Worm (Caenorhabditis elegans) whole organism, L1 larva: ENCODE measurements around the gene T02B11.4.

ENCODE experiments used
- C04F5.9 ChIP-seq: sonication (generic microtip); optimal IDR thresholded peaks from 2 replicates; lab custom pipeline; 2016; ENCODE audit warnings: missing genetic modification characterization, missing compliant biosample characterization
- C16A3.4 ChIP-seq: fragments of 150-350 bp; optimal IDR thresholded peaks from 2 replicates; lab custom pipeline; 2014; ENCODE audit warnings: missing biosample characterization, missing genetic modification characterization
- C34B4.2 ChIP-seq: sonication (generic microtip); optimal IDR thresholded peaks from 2 replicates; lab custom pipeline; 2017; ENCODE audit warnings: mild to moderate bottlenecking, missing genetic modification characterization, missing compliant biosample characterization
- Y116A8C.19 ChIP-seq: sonication (generic microtip); optimal IDR thresholded peaks from 2 replicates; lab custom pipeline; 2016; ENCODE audit warnings: missing compliant biosample characterization, missing genetic modification characterization, borderline replicate concordance
- aha-1 ChIP-seq: fragments of 150-350 bp; optimal IDR thresholded peaks from 2 replicates; lab custom pipeline; 2014; ENCODE audit warnings: missing biosample characterization, missing genetic modification characterization
- aly-2 ChIP-seq: fragments of 150-350 bp; optimal IDR thresholded peaks from 2 replicates; lab custom pipeline; 2014; ENCODE audit warnings: missing biosample characterization, missing genetic modification characterization
- ama-1 ChIP-seq: fragments of 150-350 bp; optimal IDR thresholded peaks from 2 replicates; lab custom pipeline; 2014
- blmp-1 ChIP-seq: fragments of 150-350 bp; optimal IDR thresholded peaks from 2 replicates; lab custom pipeline; 2014; ENCODE audit warnings: missing biosample characterization, missing genetic modification characterization
- dsc-1 ChIP-seq: sonication (generic microtip); optimal IDR thresholded peaks from 2 replicates; lab custom pipeline; 2016; ENCODE audit warnings: mild to moderate bottlenecking, missing genetic modification characterization, missing compliant biosample characterization
- efl-1 ChIP-seq, 4 experiments: fragments of 150-350 bp; optimal IDR thresholded peaks in 3 of 4; peaks in 1 of 4; 1 replicate in 1 of 4; 2 replicates in 3 of 4; lab custom pipeline; 2014; ENCODE audit warnings: missing biosample characterization in 2 of 4, missing genetic modification characterization in 2 of 4, missing genetic modification reagents in 2 of 4
- efl-3 ChIP-seq: fragments of 200-800 bp; sonication (Bioruptor generic); optimal IDR thresholded peaks from 2 replicates; lab custom pipeline; 2018; ENCODE audit warnings: mild to moderate bottlenecking, missing genetic modification characterization, missing compliant biosample characterization
- elt-2 ChIP-seq: sonication (generic microtip); optimal IDR thresholded peaks from 2 replicates; lab custom pipeline; 2016; ENCODE audit warnings: missing genetic modification characterization, mild to moderate bottlenecking, inconsistent platforms, missing compliant biosample characterization, missing genetic modification reagents
- fkh-10 ChIP-seq: sonication (generic microtip); optimal IDR thresholded peaks from 2 replicates; lab custom pipeline; 2017; ENCODE audit warnings: missing biosample characterization, missing genetic modification reagents, missing genetic modification characterization
- fkh-4 ChIP-seq: sonication (generic microtip); optimal IDR thresholded peaks from 2 replicates; lab custom pipeline; 2016; ENCODE audit warnings: missing compliant biosample characterization, missing genetic modification characterization, borderline replicate concordance
- fos-1 ChIP-seq: fragments of 150-350 bp; optimal IDR thresholded peaks from 2 replicates; lab custom pipeline; 2014; ENCODE audit warnings: missing biosample characterization, missing genetic modification characterization
- grh-1 ChIP-seq: fragments of 200-800 bp; sonication (Bioruptor generic); IDR thresholded peaks from 2 replicates; pipeline ENCODE4 v1.3.6; 2022; ENCODE audit warnings: missing genetic modification reagents, missing genetic modification characterization, missing compliant biosample characterization
- hlh-17 ChIP-seq: fragments of 200-800 bp; sonication (Bioruptor generic); optimal IDR thresholded peaks from 2 replicates; lab custom pipeline; 2018; ENCODE audit warnings: missing genetic modification characterization, mild to moderate bottlenecking, missing compliant biosample characterization, moderate library complexity, borderline replicate concordance
- hpl-2 ChIP-seq: fragments of 150-350 bp; optimal IDR thresholded peaks from 2 replicates; lab custom pipeline; 2014; ENCODE audit warnings: missing biosample characterization, missing genetic modification reagents, missing genetic modification characterization
- irx-1 ChIP-seq: sonication (generic microtip); optimal IDR thresholded peaks from 2 replicates; lab custom pipeline; 2016; ENCODE audit warnings: missing genetic modification characterization, missing compliant biosample characterization
- isw-1 ChIP-seq: fragments of 200-800 bp; sonication (Bioruptor generic); IDR thresholded peaks from 2 replicates; pipeline ENCODE4 v1.3.6; 2022; ENCODE audit warnings: missing genetic modification characterization, missing compliant biosample characterization
- lin-14 ChIP-seq: fragments of 200-800 bp; sonication (Bioruptor generic); optimal IDR thresholded peaks from 2 replicates; lab custom pipeline; 2018; ENCODE audit warnings: mild to moderate bottlenecking, missing genetic modification characterization, moderate library complexity, missing compliant biosample characterization
- lin-39 ChIP-seq: fragments of 150-350 bp; optimal IDR thresholded peaks from 2 replicates; lab custom pipeline; 2014; ENCODE audit warnings: missing biosample characterization, missing genetic modification reagents, missing genetic modification characterization
- lir-3 ChIP-seq: sonication (generic microtip); optimal IDR thresholded peaks from 2 replicates; lab custom pipeline; 2016; ENCODE audit warnings: mild to moderate bottlenecking, missing genetic modification characterization, moderate library complexity, missing compliant biosample characterization; ENCODE audit not compliant: poor library complexity
- lsy-2 ChIP-seq, 2 experiments: fragments of 150-350 bp; optimal IDR thresholded peaks; 2 replicates each; lab custom pipeline; 2014; ENCODE audit warnings: missing biosample characterization in 2 of 2, missing genetic modification characterization in 2 of 2
- mab-9 ChIP-seq: fragments of 200-800 bp; sonication (Bioruptor generic); IDR thresholded peaks from 2 replicates; pipeline ENCODE4 v1.3.6; 2022; ENCODE audit warnings: missing genetic modification reagents, missing genetic modification characterization, missing compliant biosample characterization
- nhr-11 ChIP-seq: fragments of 150-350 bp; optimal IDR thresholded peaks from 2 replicates; lab custom pipeline; 2014; ENCODE audit warnings: missing biosample characterization, missing genetic modification characterization
- nhr-19 ChIP-seq: fragments of 200-800 bp; sonication (Bioruptor generic); conservative IDR thresholded peaks from 2 replicates; pipeline ENCODE4 v1.3.6; 2022; ENCODE audit warnings: missing genetic modification characterization, missing compliant biosample characterization
- nhr-20 ChIP-seq: sonication (generic microtip); optimal IDR thresholded peaks from 2 replicates; lab custom pipeline; 2016; ENCODE audit warnings: mild to moderate bottlenecking, missing genetic modification characterization, missing compliant biosample characterization
- nhr-237 ChIP-seq: fragments of 150-350 bp; optimal IDR thresholded peaks from 2 replicates; lab custom pipeline; 2014; ENCODE audit warnings: missing biosample characterization, missing genetic modification characterization
- nhr-71 ChIP-seq: sonication (generic microtip); optimal IDR thresholded peaks from 2 replicates; lab custom pipeline; 2016; ENCODE audit warnings: mild to moderate bottlenecking, missing genetic modification characterization, moderate library complexity, missing compliant biosample characterization
- nhr-76 ChIP-seq: sonication (generic microtip); optimal IDR thresholded peaks from 2 replicates; lab custom pipeline; 2017; ENCODE audit warnings: missing biosample characterization, missing genetic modification characterization
- nhr-84 ChIP-seq: sonication (generic microtip); optimal IDR thresholded peaks from 2 replicates; lab custom pipeline; 2017; ENCODE audit warnings: missing biosample characterization, missing genetic modification characterization
- pag-3 ChIP-seq: sonication (generic microtip); optimal IDR thresholded peaks from 2 replicates; lab custom pipeline; 2017; ENCODE audit warnings: missing genetic modification characterization, mild to moderate bottlenecking, missing compliant biosample characterization, antibody characterized with exemption, borderline replicate concordance; ENCODE audit not compliant: insufficient read depth
- pqm-1 ChIP-seq: sonication (generic microtip); optimal IDR thresholded peaks from 3 replicates; lab custom pipeline; 2017; ENCODE audit warnings: missing biosample characterization, missing genetic modification characterization
- skn-1 ChIP-seq: fragments of 150-350 bp; optimal IDR thresholded peaks from 2 replicates; lab custom pipeline; 2014; ENCODE audit warnings: missing biosample characterization, missing genetic modification characterization
- snpc-4 ChIP-seq: fragments of 150-350 bp; optimal IDR thresholded peaks from 2 replicates; lab custom pipeline; 2014; ENCODE audit warnings: missing biosample characterization, missing genetic modification characterization
- sptf-1 ChIP-seq: fragments of 150-350 bp; optimal IDR thresholded peaks from 2 replicates; lab custom pipeline; 2014; ENCODE audit warnings: missing biosample characterization, missing genetic modification characterization
- sup-37 ChIP-seq: fragments of 200-800 bp; sonication (Bioruptor generic); optimal IDR thresholded peaks from 2 replicates; lab custom pipeline; 2018; ENCODE audit warnings: mild to moderate bottlenecking, missing genetic modification characterization, missing compliant biosample characterization
- tbx-2 ChIP-seq: sonication (generic microtip); optimal IDR thresholded peaks from 2 replicates; lab custom pipeline; 2016; ENCODE audit warnings: missing genetic modification characterization, missing compliant biosample characterization
- tlp-1 ChIP-seq: fragments of 150-350 bp; optimal IDR thresholded peaks from 2 replicates; lab custom pipeline; 2014; ENCODE audit warnings: missing biosample characterization, missing genetic modification characterization
- unc-130 ChIP-seq: fragments of 150-350 bp; optimal IDR thresholded peaks from 2 replicates; lab custom pipeline; 2017; ENCODE audit warnings: missing biosample characterization, missing genetic modification characterization, inconsistent platforms
- unc-62 ChIP-seq: fragments of 150-350 bp; optimal IDR thresholded peaks from 2 replicates; lab custom pipeline; 2014; ENCODE audit warnings: missing biosample characterization, missing genetic modification reagents, missing genetic modification characterization
- unc-86 ChIP-seq: sonication (generic microtip); optimal IDR thresholded peaks from 2 replicates; lab custom pipeline; 2016; ENCODE audit warnings: missing genetic modification characterization, missing compliant biosample characterization
- vab-15 ChIP-seq: sonication (generic microtip); optimal IDR thresholded peaks from 2 replicates; lab custom pipeline; 2017; ENCODE audit warnings: missing genotype, mild to moderate bottlenecking, missing genetic modification characterization, missing compliant biosample characterization
- xbp-1 ChIP-seq: sonication (generic microtip); optimal IDR thresholded peaks from 2 replicates; lab custom pipeline; 2016; ENCODE audit warnings: missing genetic modification characterization, missing compliant biosample characterization
- zag-1 ChIP-seq: fragments of 150-350 bp; optimal IDR thresholded peaks from 2 replicates; lab custom pipeline; 2014; ENCODE audit warnings: missing biosample characterization, missing genetic modification characterization
- ztf-4 ChIP-seq: fragments of 150-350 bp; optimal IDR thresholded peaks from 2 replicates; lab custom pipeline; 2014; ENCODE audit warnings: missing biosample characterization, missing genetic modification characterization

T02B11.4 gene

ce11 chrV:903460-903859 lies 32.5 kb upstream of the T02B11.4 start, which contains the start of gene fmo-5 (continued):
- no peak for TF ChIP-seq C16A3.4 (tag; lab: Kevin White, UChicago)
- no peak for TF ChIP-seq nhr-237 (tag; lab: Kevin White, UChicago)
- TF ChIP-seq isw-1 (GFP tag; lab: Robert Waterston, UW) = no peak
- TF ChIP-seq sup-37 (GFP tag; lab: Kevin White, UChicago) = no peak
- TF ChIP-seq nhr-19 = no peak
- no peak for TF ChIP-seq sptf-1 (tag; lab: Kevin White, UChicago)
- no peak for TF ChIP-seq tlp-1 (tag; lab: Kevin White, UChicago)
- TF ChIP-seq irx-1 (tag; lab: Kevin White, UChicago) = no peak
- no peak for TF ChIP-seq unc-130
- peak; percentile 88 for TF ChIP-seq nhr-20 (tag; lab: Kevin White, UChicago)
- no peak for TF ChIP-seq aha-1 (tag; lab: Kevin White, UChicago)
- TF ChIP-seq lin-14 (GFP tag; lab: Kevin White, UChicago) = no peak
- TF ChIP-seq ztf-4 (tag; lab: Kevin White, UChicago) = peak; percentile 1
- no peak for TF ChIP-seq lin-39 (tag; lab: Kevin White, UChicago)
- TF ChIP-seq nhr-76 (tag; lab: Kevin White, UChicago) = no peak
- no peak for TF ChIP-seq pqm-1 (tag; lab: Kevin White, UChicago)
- no peak for TF ChIP-seq lir-3
- no peak for TF ChIP-seq unc-86 (tag; lab: Kevin White, UChicago)
- no peak for TF ChIP-seq vab-15 (tag; lab: Kevin White, UChicago)
- no peak for TF ChIP-seq efl-3
- TF ChIP-seq ama-1 (lab: Kevin White, UChicago) = no peak
- TF ChIP-seq efl-1 (optimal IDR thresholded peaks at IDR 0.05; lab: Kevin White, UChicago) = peak; percentile 42 to 65
- TF ChIP-seq efl-1 (GFP tag; optimal IDR thresholded peaks at IDR 0.05 in 1 of 2; lab: Kevin White, UChicago) = peak; percentile 60 to 97
- TF ChIP-seq grh-1 (GFP tag; lab: Robert Waterston, UW) = 0 out of 2 replicates have a peak, but pooled peaks have one; percentile 35
- no peak for TF ChIP-seq fos-1
- TF ChIP-seq hpl-2 = no peak
- TF ChIP-seq fkh-4 (tag; lab: Kevin White, UChicago) = no peak
- TF ChIP-seq C34B4.2 = no peak
- TF ChIP-seq zag-1 (tag; lab: Kevin White, UChicago) = no peak
- TF ChIP-seq lsy-2 (tag; optimal IDR thresholded peaks at IDR 0.05; lab: Kevin White, UChicago) = no peak
- TF ChIP-seq skn-1 (tag; lab: Kevin White, UChicago) = no peak
- TF ChIP-seq snpc-4 = no peak
- TF ChIP-seq dsc-1 = no peak
- TF ChIP-seq mab-9 (GFP tag; lab: Robert Waterston, UW) = no peak
- TF ChIP-seq nhr-11 = no peak
- no peak for TF ChIP-seq blmp-1 (tag; lab: Kevin White, UChicago)
- no peak for TF ChIP-seq xbp-1
- TF ChIP-seq pag-3 (tag; lab: Kevin White, UChicago) = no peak
- no peak for TF ChIP-seq nhr-71
- TF ChIP-seq tbx-2 = peak; percentile 48
- TF ChIP-seq hlh-17 (GFP tag; lab: Kevin White, UChicago) = no peak
- TF ChIP-seq Y116A8C.19 = no peak
- TF ChIP-seq C04F5.9 (tag; lab: Kevin White, UChicago) = no peak
- TF ChIP-seq, all 84 proteins: peak for 16

ce11 chrV:899087-899486 lies 28.2 kb upstream of the T02B11.4 start, which contains the start of gene nas-32:
Gene nas-32 (minus strand): TSS chrV:899187.
- no peak for TF ChIP-seq snpc-4
- no peak for TF ChIP-seq elt-2 (tag; lab: Kevin White, UChicago)
- TF ChIP-seq sptf-1 (tag; lab: Kevin White, UChicago) = no peak
- TF ChIP-seq aly-2 (tag; lab: Kevin White, UChicago) = no peak
- TF ChIP-seq lin-14 (GFP tag; lab: Kevin White, UChicago) = no peak
- TF ChIP-seq nhr-84 = no peak
- no peak for TF ChIP-seq unc-62 (GFP tag; lab: Kevin White, UChicago)
- no peak for TF ChIP-seq fkh-10 (GFP tag; lab: Kevin White, UChicago)
- no peak for TF ChIP-seq nhr-19
